Worm (Caenorhabditis elegans) whole organism, L3 larva: Measurements from ENCODE around the gene F54E7.9.

Source experiments
- R02D3.7 ChIP-seq: fragments of 150-350 bp; optimal IDR thresholded peaks from 2 replicates; lab custom pipeline; 2014; ENCODE audit warnings: missing biosample characterization, missing genetic modification characterization
- ZK546.5 ChIP-seq: sonication (generic microtip); optimal IDR thresholded peaks from 2 replicates; lab custom pipeline; 2017; ENCODE audit warnings: missing biosample characterization, missing genetic modification characterization
- aly-2 ChIP-seq: fragments of 150-350 bp; optimal IDR thresholded peaks from 2 replicates; lab custom pipeline; 2014; ENCODE audit warnings: missing biosample characterization, missing genetic modification characterization
- ama-1 ChIP-seq: fragments of 150-350 bp; optimal IDR thresholded peaks from 2 replicates; lab custom pipeline; 2018
- ceh-16 ChIP-seq: sonication (generic microtip); optimal IDR thresholded peaks from 2 replicates; lab custom pipeline; 2017; ENCODE audit warnings: missing biosample characterization, missing genetic modification characterization
- ceh-82 ChIP-seq: fragments of 150-350 bp; optimal IDR thresholded peaks from 2 replicates; lab custom pipeline; 2014; ENCODE audit warnings: missing biosample characterization, missing genetic modification characterization
- daf-12 ChIP-seq: fragments of 150-350 bp; optimal IDR thresholded peaks from 2 replicates; lab custom pipeline; 2014; ENCODE audit warnings: missing biosample characterization, missing genetic modification reagents, missing genetic modification characterization
- egl-27 ChIP-seq: sonication (generic microtip); optimal IDR thresholded peaks from 4 replicates; lab custom pipeline; 2017; ENCODE audit warnings: missing biosample characterization, missing genetic modification reagents, missing genetic modification characterization
- egl-5 ChIP-seq: fragments of 150-350 bp; optimal IDR thresholded peaks from 2 replicates; lab custom pipeline; 2017; ENCODE audit warnings: missing biosample characterization, missing genetic modification reagents, missing genetic modification characterization, inconsistent platforms
- elt-1 ChIP-seq: fragments of 150-350 bp; optimal IDR thresholded peaks from 2 replicates; lab custom pipeline; 2014; ENCODE audit warnings: missing biosample characterization, missing genetic modification characterization
- elt-2 ChIP-seq: sonication (generic microtip); optimal IDR thresholded peaks from 2 replicates; lab custom pipeline; 2016; ENCODE audit warnings: missing genetic modification reagents, mild to moderate bottlenecking, missing genetic modification characterization, missing compliant biosample characterization
- elt-3 ChIP-seq, 3 experiments: fragments of 150-350 bp in 1 of 3; sonication (generic microtip) in 2 of 3; optimal IDR thresholded peaks; 2 replicates in 2 of 3; 4 replicates in 1 of 3; lab custom pipeline; 2014 to 2017; ENCODE audit warnings: missing biosample characterization in 3 of 3, missing genetic modification characterization in 3 of 3
- eor-1 ChIP-seq, 2 experiments: fragments of 150-350 bp; optimal IDR thresholded peaks; 2 replicates each; lab custom pipeline; 2014 to 2018; ENCODE audit warnings: missing biosample characterization in 2 of 2, missing genetic modification characterization in 2 of 2
- fkh-10 ChIP-seq: sonication (generic microtip); optimal IDR thresholded peaks from 2 replicates; lab custom pipeline; 2017; ENCODE audit warnings: missing biosample characterization, missing genetic modification reagents, missing genetic modification characterization
- fkh-2 ChIP-seq: fragments of 150-350 bp; optimal IDR thresholded peaks from 2 replicates; lab custom pipeline; 2014; ENCODE audit warnings: missing biosample characterization, missing genetic modification reagents, missing genetic modification characterization
- fos-1 ChIP-seq: fragments of 150-350 bp; optimal IDR thresholded peaks from 2 replicates; lab custom pipeline; 2014; ENCODE audit warnings: missing biosample characterization, missing genetic modification characterization
- hmg-11 ChIP-seq: sonication (generic microtip); optimal IDR thresholded peaks from 2 replicates; lab custom pipeline; 2016; ENCODE audit warnings: missing genetic modification characterization, missing compliant biosample characterization
- lin-15B ChIP-seq: fragments of 150-350 bp; optimal IDR thresholded peaks from 2 replicates; lab custom pipeline; 2014; ENCODE audit warnings: missing biosample characterization, missing genetic modification characterization
- lin-39 ChIP-seq: fragments of 150-350 bp; optimal IDR thresholded peaks from 2 replicates; lab custom pipeline; 2018; ENCODE audit warnings: missing biosample characterization, missing genetic modification reagents, missing genetic modification characterization
- lsy-12 ChIP-seq: sonication (generic microtip); optimal IDR thresholded peaks from 2 replicates; lab custom pipeline; 2016; ENCODE audit warnings: mild to moderate bottlenecking, missing genetic modification characterization, missing compliant biosample characterization
- mml-1 ChIP-seq: fragments of 150-350 bp; sonication (generic microtip); optimal IDR thresholded peaks from 3 replicates; lab custom pipeline; 2014; ENCODE audit warnings: missing biosample characterization, missing genetic modification characterization
- nfya-1 ChIP-seq: sonication (generic microtip); optimal IDR thresholded peaks from 2 replicates; lab custom pipeline; 2017; ENCODE audit warnings: missing genetic modification characterization, mild to moderate bottlenecking, missing compliant biosample characterization, antibody characterized with exemption, moderate library complexity; ENCODE audit not compliant: insufficient read depth
- nhr-11 ChIP-seq: fragments of 150-350 bp; optimal IDR thresholded peaks from 2 replicates; lab custom pipeline; 2014; ENCODE audit warnings: missing biosample characterization, missing genetic modification characterization
- nhr-12 ChIP-seq: fragments of 150-350 bp; optimal IDR thresholded peaks from 2 replicates; lab custom pipeline; 2014; ENCODE audit warnings: missing biosample characterization, missing genetic modification characterization
- nhr-23 ChIP-seq: fragments of 150-350 bp; optimal IDR thresholded peaks from 2 replicates; lab custom pipeline; 2014; ENCODE audit warnings: missing biosample characterization, missing genetic modification reagents, missing genetic modification characterization
- nhr-25 ChIP-seq: sonication (generic microtip); optimal IDR thresholded peaks from 2 replicates; lab custom pipeline; 2017; ENCODE audit warnings: missing biosample characterization, missing genetic modification characterization
- nhr-28 ChIP-seq: fragments of 150-350 bp; optimal IDR thresholded peaks from 2 replicates; lab custom pipeline; 2014; ENCODE audit warnings: missing biosample characterization, missing genetic modification characterization
- nhr-77 ChIP-seq: fragments of 150-350 bp; optimal IDR thresholded peaks from 2 replicates; lab custom pipeline; 2014; ENCODE audit warnings: missing biosample characterization, missing genetic modification characterization
- pha-4 ChIP-seq: fragments of 150-350 bp; optimal IDR thresholded peaks from 2 replicates; lab custom pipeline; 2014; ENCODE audit warnings: missing biosample characterization, missing genetic modification reagents, missing genetic modification characterization
- pqm-1 ChIP-seq: fragments of 150-350 bp; optimal IDR thresholded peaks from 2 replicates; lab custom pipeline; 2017; ENCODE audit warnings: missing biosample characterization, missing genetic modification characterization, inconsistent platforms
- sea-2 ChIP-seq: fragments of 150-350 bp; sonication (generic microtip); optimal IDR thresholded peaks from 4 replicates; lab custom pipeline; 2014; ENCODE audit warnings: missing biosample characterization, missing genetic modification reagents, missing genetic modification characterization
- skn-1 ChIP-seq: fragments of 150-350 bp; optimal IDR thresholded peaks from 2 replicates; lab custom pipeline; 2014; ENCODE audit warnings: missing biosample characterization, missing genetic modification characterization
- snpc-4 ChIP-seq: fragments of 150-350 bp; optimal IDR thresholded peaks from 2 replicates; lab custom pipeline; 2014; ENCODE audit warnings: missing biosample characterization, missing genetic modification characterization
- unc-39 ChIP-seq: sonication (generic microtip); optimal IDR thresholded peaks from 4 replicates; lab custom pipeline; 2017; ENCODE audit warnings: missing biosample characterization, missing genetic modification characterization
- unc-62 ChIP-seq: fragments of 150-350 bp; sonication (generic microtip); optimal IDR thresholded peaks from 4 replicates; lab custom pipeline; 2014; ENCODE audit warnings: missing biosample characterization, missing genetic modification reagents, missing genetic modification characterization
- zag-1 ChIP-seq: fragments of 150-350 bp; optimal IDR thresholded peaks from 2 replicates; lab custom pipeline; 2014; ENCODE audit warnings: missing biosample characterization, missing genetic modification characterization
- ztf-4 ChIP-seq: fragments of 150-350 bp; optimal IDR thresholded peaks from 2 replicates; lab custom pipeline; 2014; ENCODE audit warnings: missing biosample characterization, missing genetic modification characterization

The F54E7.9 gene

DNA sequence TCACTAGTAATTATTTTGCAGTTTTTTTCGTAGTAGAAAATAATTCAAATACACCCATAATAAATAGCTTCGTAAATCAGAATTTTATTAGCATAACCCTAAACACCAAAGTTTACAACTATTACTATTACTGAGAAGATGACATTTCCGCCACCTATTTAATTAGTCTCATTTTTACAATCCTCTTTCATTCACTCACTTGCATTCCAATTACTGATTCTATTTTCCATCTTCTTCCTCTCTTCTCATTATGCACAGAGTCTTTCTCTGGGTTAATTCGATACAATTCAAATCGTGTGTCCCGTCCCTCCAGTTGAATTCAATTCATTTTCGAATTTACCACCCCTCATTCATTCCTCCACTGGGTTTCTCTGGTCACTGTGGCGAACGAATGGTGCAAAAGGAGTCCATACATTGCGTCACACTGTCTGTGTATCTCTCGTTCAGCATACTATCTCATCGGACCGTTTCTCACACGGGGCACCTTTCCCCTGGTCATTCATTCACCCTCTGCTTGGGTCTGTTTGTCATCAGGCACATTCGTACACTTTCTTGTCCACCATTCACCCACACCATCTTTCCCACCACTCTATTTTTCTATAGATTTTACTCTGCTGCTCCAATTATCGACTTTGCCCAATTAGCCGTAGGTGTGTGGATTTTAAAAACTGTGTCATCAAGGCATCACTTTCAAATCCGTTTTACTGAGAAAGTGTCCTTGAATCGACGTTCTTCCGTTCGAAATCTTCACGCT is 42.8 kb upstream of the F54E7.9 start:
- TF ChIP-seq pqm-1 (tag; lab: Kevin White, UChicago) = no peak
- no peak for TF ChIP-seq nhr-12 (tag; lab: Kevin White, UChicago)
- no peak for TF ChIP-seq elt-1 (tag; lab: Kevin White, UChicago)
- no peak for TF ChIP-seq eor-1 (tag; optimal IDR thresholded peaks at IDR 0.05; lab: Kevin White, UChicago)
- TF ChIP-seq R02D3.7 = no peak
- TF ChIP-seq snpc-4 (tag; lab: Kevin White, UChicago) = no peak

DNA sequence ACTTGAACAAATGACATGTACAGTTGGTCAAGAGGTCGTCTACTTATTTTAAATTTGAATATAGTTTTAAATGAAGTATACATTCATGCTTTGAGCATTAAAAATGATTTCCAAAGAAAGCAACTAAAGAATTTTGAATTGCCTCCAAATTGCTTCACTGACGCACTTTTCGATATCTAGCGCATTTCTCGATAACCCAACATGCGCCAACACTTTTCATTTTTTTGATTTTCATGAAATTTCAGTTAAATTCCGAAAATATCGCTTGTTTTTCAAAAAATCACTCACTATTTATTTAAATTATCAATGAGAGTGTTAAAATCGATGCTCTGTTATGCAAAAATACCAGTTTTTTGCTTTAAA is 42.1 kb upstream of the F54E7.9 start:
- TF ChIP-seq skn-1 (tag; lab: Kevin White, UChicago) (no peak), sea-2 (no peak), zag-1 (tag; lab: Kevin White, UChicago) (no peak), fos-1 (tag; lab: Kevin White, UChicago) (no peak), ceh-82 (tag; lab: Kevin White, UChicago) (no peak), fkh-2 (no peak), lin-15B (tag; lab: Kevin White, UChicago) (peak; percentile 21), elt-1 (tag; lab: Kevin White, UChicago) (no peak)
- TF ChIP-seq, all 47 proteins: peak for 1

DNA sequence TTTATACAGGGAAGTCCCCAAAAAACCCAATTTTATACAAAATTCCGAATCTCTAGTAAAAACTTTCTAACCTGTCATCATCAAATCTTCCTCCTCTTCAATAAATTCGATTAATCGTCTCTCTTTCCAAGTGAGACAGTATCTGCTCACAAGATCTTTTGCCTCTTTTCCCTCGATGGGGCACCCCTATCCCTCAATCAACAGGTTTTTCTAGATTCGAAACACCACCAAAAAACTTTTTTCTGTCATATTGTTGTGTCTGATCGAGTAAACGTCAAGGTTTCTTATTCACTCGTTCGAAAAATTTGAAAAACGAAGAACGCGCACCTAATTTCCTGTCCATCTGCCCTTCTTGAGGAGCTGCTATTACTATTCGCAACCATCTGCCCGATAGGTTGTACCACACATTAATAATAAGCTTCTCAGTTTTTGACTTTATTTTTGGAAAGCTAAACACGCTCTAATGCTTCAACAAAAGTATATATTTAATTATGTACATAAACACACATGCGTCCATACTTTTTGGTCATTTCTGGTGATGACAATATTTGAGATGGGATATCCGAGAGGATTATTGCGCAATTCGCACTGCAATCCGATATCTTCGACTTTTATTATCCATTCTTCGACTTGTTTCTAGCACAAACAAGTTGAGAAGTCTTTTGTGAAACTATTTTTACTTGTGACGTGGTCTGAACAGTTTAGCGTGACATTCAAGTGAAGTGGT is 41.6 kb upstream of the F54E7.9 start:
- TF ChIP-seq ama-1 = no peak
- no peak for TF ChIP-seq lsy-12
- TF ChIP-seq elt-1 (tag; lab: Kevin White, UChicago) = peak; percentile 48
- TF ChIP-seq nhr-25 (tag; lab: Kevin White, UChicago) = peak; percentile 7
- TF ChIP-seq nhr-77 (tag; lab: Kevin White, UChicago) = no peak
- TF ChIP-seq fos-1 (tag; lab: Kevin White, UChicago) = no peak

DNA sequence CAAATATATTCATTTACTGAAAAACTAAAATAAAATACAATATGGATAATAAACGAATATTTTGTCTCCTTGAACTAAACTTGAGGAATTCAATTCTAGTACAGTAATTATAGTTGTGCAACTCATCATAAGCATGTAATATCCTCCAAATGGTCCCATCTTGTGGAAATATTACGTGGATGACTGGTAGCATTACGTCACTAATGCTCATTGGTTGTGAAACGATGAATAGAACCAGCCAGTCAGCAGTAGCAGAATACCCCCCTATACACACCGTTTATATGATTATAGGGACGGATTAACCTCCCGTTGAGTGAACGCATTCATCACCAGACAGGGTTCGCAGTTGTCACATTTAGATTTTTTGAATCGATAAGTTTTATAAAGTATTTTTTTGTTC is 40.7 kb upstream of the F54E7.9 start:
- no peak for TF ChIP-seq aly-2 (tag; lab: Kevin White, UChicago)
- no peak for TF ChIP-seq lin-15B (tag; lab: Kevin White, UChicago)
- no peak for TF ChIP-seq sea-2
- no peak for TF ChIP-seq eor-1 (tag; optimal IDR thresholded peaks at IDR 0.05; lab: Kevin White, UChicago)
- no peak for TF ChIP-seq nhr-12 (tag; lab: Kevin White, UChicago)
- no peak for TF ChIP-seq R02D3.7

DNA sequence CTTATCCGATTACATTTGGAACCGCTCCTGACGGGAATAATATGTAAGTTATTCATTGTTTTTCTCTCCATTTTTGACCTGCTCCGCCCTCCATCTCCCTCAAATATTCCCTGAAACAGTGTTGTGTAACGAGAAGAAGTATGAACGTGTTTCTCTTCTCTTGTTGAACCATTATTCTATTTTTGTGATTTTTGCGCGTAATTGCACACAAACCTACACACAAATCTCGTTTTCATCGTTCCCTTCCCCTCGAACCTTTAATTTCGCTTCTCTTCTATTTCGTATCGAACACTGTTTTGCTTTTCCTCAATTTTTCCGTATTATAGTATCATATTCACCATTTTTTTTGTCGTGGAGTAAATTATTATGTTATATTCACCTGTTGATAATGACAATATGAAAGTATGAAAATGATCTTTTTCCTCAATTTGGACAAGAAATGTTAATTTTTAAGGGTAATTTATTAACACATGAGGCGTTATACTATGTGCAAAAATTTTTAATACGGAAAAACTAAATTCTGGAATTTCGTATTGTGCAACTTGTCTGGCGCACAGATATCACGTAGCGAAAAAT is 39.6 kb upstream of the F54E7.9 start:
- TF ChIP-seq ztf-4 = no peak
- TF ChIP-seq elt-2 (tag; lab: Kevin White, UChicago) = peak; percentile 3
- no peak for TF ChIP-seq nhr-77 (tag; lab: Kevin White, UChicago)
- peak; percentile 18 for TF ChIP-seq lsy-12
- TF ChIP-seq ama-1 = peak; percentile 77

DNA sequence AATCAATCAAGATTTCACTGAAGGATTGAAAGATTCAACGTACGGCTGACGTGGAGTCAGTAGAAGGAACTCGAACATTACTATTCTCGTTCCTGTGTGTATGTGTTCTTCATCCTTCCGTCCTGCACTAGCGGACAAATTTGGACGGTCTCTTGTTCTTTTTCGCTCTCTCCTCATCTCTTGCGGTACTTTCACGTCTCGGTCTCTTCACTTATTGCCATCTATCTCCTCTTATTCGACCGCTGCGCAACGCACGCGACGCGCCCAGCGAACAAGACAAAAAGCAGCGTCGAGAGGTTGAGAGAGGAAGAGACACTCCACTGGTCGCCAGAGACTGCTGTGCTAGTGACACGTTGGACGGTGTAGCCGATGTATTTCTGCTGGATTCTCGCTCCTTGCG is 37.8 kb upstream of the F54E7.9 start:
- no peak for TF ChIP-seq ceh-82 (tag; lab: Kevin White, UChicago)
- TF ChIP-seq hmg-11 = peak; percentile 88
- no peak for TF ChIP-seq daf-12 (tag; lab: Kevin White, UChicago)
- TF ChIP-seq ceh-16 (tag; lab: Kevin White, UChicago) = no peak
- TF ChIP-seq R02D3.7 = peak; percentile 29
- no peak for TF ChIP-seq mml-1 (tag; lab: Kevin White, UChicago)
- peak; percentile 24 for TF ChIP-seq skn-1 (tag; lab: Kevin White, UChicago)
- TF ChIP-seq elt-2 (tag; lab: Kevin White, UChicago) = peak; percentile 63
- TF ChIP-seq nfya-1 (tag; lab: Kevin White, UChicago) = peak; percentile 90
- no peak for TF ChIP-seq lsy-12
- no peak for TF ChIP-seq zag-1 (tag; lab: Kevin White, UChicago)
- TF ChIP-seq unc-39 (tag; lab: Kevin White, UChicago) = no peak
- TF ChIP-seq elt-1 (tag; lab: Kevin White, UChicago) = no peak
- peak; percentile 88 for TF ChIP-seq lin-39 (tag; lab: Kevin White, UChicago)
- peak; percentile 78 for TF ChIP-seq pha-4
- TF ChIP-seq sea-2 = no peak
- TF ChIP-seq egl-5 = no peak
- TF ChIP-seq nhr-25 (tag; lab: Kevin White, UChicago) = peak; percentile 75
- no peak for TF ChIP-seq egl-27 (tag; lab: Kevin White, UChicago)
- TF ChIP-seq fkh-2 = no peak
- TF ChIP-seq nhr-28 (tag; lab: Kevin White, UChicago) = no peak
- no peak for TF ChIP-seq nhr-11 (tag; lab: Kevin White, UChicago)
- TF ChIP-seq elt-3 (tag; optimal IDR thresholded peaks at IDR 0.05; lab: Kevin White, UChicago) = peak in 1 of 3 experiments; percentile 26
- TF ChIP-seq aly-2 (tag; lab: Kevin White, UChicago) = no peak
- TF ChIP-seq snpc-4 (tag; lab: Kevin White, UChicago) = peak; percentile 89
- TF ChIP-seq fkh-10 (GFP tag; lab: Kevin White, UChicago) = no peak
- TF ChIP-seq unc-62 (GFP tag; lab: Kevin White, UChicago) = peak; percentile 34
- no peak for TF ChIP-seq fos-1 (tag; lab: Kevin White, UChicago)
- TF ChIP-seq ZK546.5 (tag; lab: Kevin White, UChicago) = no peak
- peak; percentile 63 for TF ChIP-seq nhr-23
- peak; percentile 82 for TF ChIP-seq ama-1
